Worm (Caenorhabditis elegans) whole organism, L1 larva: ENCODE measurements around the gene Y51A2B.5.

Source experiments
- efl-1 ChIP-seq, 4 experiments: fragments of 150-350 bp; optimal IDR thresholded peaks in 3 of 4; peaks in 1 of 4; 1 replicate in 1 of 4; 2 replicates in 3 of 4; lab custom pipeline; 2014; ENCODE audit warnings: missing biosample characterization in 2 of 4, missing genetic modification characterization in 2 of 4, missing genetic modification reagents in 2 of 4
- egl-27 ChIP-seq, 2 experiments: fragments of 150-350 bp in 1 of 2; sonication (generic microtip); optimal IDR thresholded peaks; 3 replicates each; lab custom pipeline; 2017 to 2018; ENCODE audit warnings: missing biosample characterization in 2 of 2, missing genetic modification characterization in 2 of 2, missing genetic modification reagents in 2 of 2
- nhr-12 ChIP-seq: sonication (generic microtip); optimal IDR thresholded peaks from 2 replicates; lab custom pipeline; 2017; ENCODE audit warnings: missing biosample characterization, missing genetic modification characterization
- nhr-77 ChIP-seq: fragments of 150-350 bp; optimal IDR thresholded peaks from 2 replicates; lab custom pipeline; 2014; ENCODE audit warnings: missing biosample characterization, missing genetic modification characterization

DNA sequence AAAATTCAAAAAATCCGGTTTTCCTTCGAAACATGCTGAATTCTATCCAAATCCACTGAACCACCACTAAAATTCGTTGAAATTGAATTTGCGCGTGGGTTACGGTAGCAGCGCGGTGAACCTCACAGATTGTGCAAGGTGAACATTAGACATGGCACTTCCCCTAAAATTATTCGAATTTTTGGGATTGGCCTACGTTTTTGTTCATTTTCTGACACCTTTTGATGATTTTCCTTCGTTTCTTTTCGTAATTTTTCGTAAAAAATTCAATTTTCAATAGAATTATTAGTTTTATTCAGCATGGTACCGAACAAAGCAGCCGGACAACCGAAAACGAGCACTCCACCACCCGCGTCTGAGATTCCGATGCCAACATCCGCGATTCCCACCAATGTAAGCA lies 49.0 kb downstream of the Y51A2B.5 start, which contains the start of gene ZK262.8:
- TF ChIP-seq nhr-77 (tag; lab: Kevin White, UChicago) (no peak), efl-1 (optimal IDR thresholded peaks at IDR 0.05; lab: Kevin White, UChicago) (no peak), efl-1 (GFP tag; optimal IDR thresholded peaks at IDR 0.05 in 1 of 2; lab: Kevin White, UChicago) (no peak), nhr-12 (no peak), egl-27 (tag; optimal IDR thresholded peaks at IDR 0.05; lab: Kevin White, UChicago) (no peak)
